Worm (Caenorhabditis elegans): Measurements from ENCODE around the gene srh-219.

Gene srh-219

ce11 chrV:15480505-15481075 lies 14.7 kb upstream of the srh-219 start:
- TF ChIP-seq ceh-16 (tag; optimal IDR thresholded peaks at IDR 0.05) (no peak), mml-1 (tag; optimal IDR thresholded peaks at IDR 0.05) (no peak), pqm-1 (tag; optimal IDR thresholded peaks at IDR 0.05) (peak; percentile 1), elt-1 (tag; optimal IDR thresholded peaks at IDR 0.05) (no peak), elt-2 (tag; optimal IDR thresholded peaks at IDR 0.05) (peak; percentile 33), unc-39 (tag; optimal IDR thresholded peaks at IDR 0.05) (no peak), ztf-11 (tag; optimal IDR thresholded peaks at IDR 0.05) (no peak)

- TF ChIP-seq elt-1 (tag; optimal IDR thresholded peaks at IDR 0.05) (peak; percentile 34), hmg-11 (tag; optimal IDR thresholded peaks at IDR 0.05) (no peak)
Observed at ce11 chrV:15481374-15481773, 13.9 kb upstream of the srh-219 start, which contains the start of gene nhr-150. nhr-150 (minus strand) TSS chrV:15481465.

ce11 chrV:15483563-15483962 lies 11.7 kb upstream of the srh-219 start:
- TF ChIP-seq mdl-1 (tag; optimal IDR thresholded peaks at IDR 0.05): no peak
- no peak for TF ChIP-seq aly-2 (tag; optimal IDR thresholded peaks at IDR 0.05)
- TF ChIP-seq pqm-1 (tag; optimal IDR thresholded peaks at IDR 0.05): peak; percentile 30
- TF ChIP-seq elt-3 (tag; optimal IDR thresholded peaks at IDR 0.05): no peak
- TF ChIP-seq fkh-2 (tag; optimal IDR thresholded peaks at IDR 0.05): no peak
- peak; percentile 58 for TF ChIP-seq ceh-28 (tag; optimal IDR thresholded peaks at IDR 0.05)
- TF ChIP-seq nhr-76 (tag; optimal IDR thresholded peaks at IDR 0.05): no peak
- TF ChIP-seq mml-1 (tag; optimal IDR thresholded peaks at IDR 0.05): no peak
- TF ChIP-seq jun-1 (tag; optimal IDR thresholded peaks at IDR 0.05): peak; percentile 25
- no peak for TF ChIP-seq nfya-1 (tag; optimal IDR thresholded peaks at IDR 0.05; ENCODE audit: insufficient read depth)
- TF ChIP-seq hmg-11 (tag; optimal IDR thresholded peaks at IDR 0.05): no peak
- no peak for TF ChIP-seq snpc-4 (tag; optimal IDR thresholded peaks at IDR 0.05)
- TF ChIP-seq zag-1 (tag; optimal IDR thresholded peaks at IDR 0.05): no peak
- TF ChIP-seq unc-62 (GFP tag; optimal IDR thresholded peaks at IDR 0.05): no peak
- TF ChIP-seq tbx-2 (tag; optimal IDR thresholded peaks at IDR 0.05): no peak
- no peak for TF ChIP-seq ceh-16 (tag; optimal IDR thresholded peaks at IDR 0.05)
- no peak for TF ChIP-seq ZK546.5 (tag; optimal IDR thresholded peaks at IDR 0.05)
- TF ChIP-seq ztf-11 (tag; optimal IDR thresholded peaks at IDR 0.05): no peak
- no peak for TF ChIP-seq unc-39 (tag; optimal IDR thresholded peaks at IDR 0.05)
- TF ChIP-seq nhr-12 (tag; optimal IDR thresholded peaks at IDR 0.05): no peak
- TF ChIP-seq elt-2 (tag; optimal IDR thresholded peaks at IDR 0.05): peak; percentile 25
- TF ChIP-seq pha-4 (tag; optimal IDR thresholded peaks at IDR 0.05): peak; percentile 72
- TF ChIP-seq nhr-67 (tag; optimal IDR thresholded peaks at IDR 0.05): no peak
- TF ChIP-seq lin-39 (tag; optimal IDR thresholded peaks at IDR 0.05): no peak
- TF ChIP-seq nhr-43 (tag; optimal IDR thresholded peaks at IDR 0.05; ENCODE audit: poor library complexity, severe bottlenecking): no peak
- no peak for TF ChIP-seq nhr-28 (tag; optimal IDR thresholded peaks at IDR 0.05)
- TF ChIP-seq sea-2 (GFP tag; optimal IDR thresholded peaks at IDR 0.05): no peak
- TF ChIP-seq nhr-11 (tag; optimal IDR thresholded peaks at IDR 0.05): no peak
- no peak for TF ChIP-seq nhr-237 (tag; optimal IDR thresholded peaks at IDR 0.05)
- TF ChIP-seq lin-15B (tag; optimal IDR thresholded peaks at IDR 0.05): no peak
- TF ChIP-seq egl-5 (tag; optimal IDR thresholded peaks at IDR 0.05): no peak
- no peak for TF ChIP-seq ztf-4 (tag; optimal IDR thresholded peaks at IDR 0.05)
- no peak for TF ChIP-seq fkh-10 (GFP tag; optimal IDR thresholded peaks at IDR 0.05)
- TF ChIP-seq nhr-23 (tag; optimal IDR thresholded peaks at IDR 0.05): no peak

ce11 chrV:15484537-15484936 lies 10.7 kb upstream of the srh-219 start, which contains the start of gene C06B8.3:
C06B8.3 (minus strand) TSS chrV:15484637.
- TF ChIP-seq unc-39 (tag; optimal IDR thresholded peaks at IDR 0.05) (no peak), unc-62 (GFP tag; optimal IDR thresholded peaks at IDR 0.05) (no peak), sea-2 (GFP tag; optimal IDR thresholded peaks at IDR 0.05) (no peak), hmg-11 (tag; optimal IDR thresholded peaks at IDR 0.05) (no peak), nhr-23 (tag; optimal IDR thresholded peaks at IDR 0.05) (no peak), nfya-1 (tag; optimal IDR thresholded peaks at IDR 0.05; ENCODE audit: insufficient read depth) (no peak), nhr-67 (tag; optimal IDR thresholded peaks at IDR 0.05) (no peak), daf-12 (tag; optimal IDR thresholded peaks at IDR 0.05) (no peak), lsy-12 (tag; optimal IDR thresholded peaks at IDR 0.05) (no peak), elt-2 (tag; optimal IDR thresholded peaks at IDR 0.05) (no peak), nhr-76 (tag; optimal IDR thresholded peaks at IDR 0.05) (no peak)

Data from whole organism, L3 larva.